Fruit fly (Drosophila melanogaster) whole organism, adult: Measurements from ENCODE around the gene Cpr78E.

Experiments
- CG12768 ChIP-seq: fragments of 200-800 bp; sonication (Bioruptor generic); optimal IDR thresholded peaks from 2 replicates; lab custom pipeline; 2017; ENCODE audit warnings: missing biosample characterization, missing genetic modification characterization, mild to moderate bottlenecking, moderate library complexity, missing genetic modification reagents
- CG33017 ChIP-seq: fragments of 200-800 bp; sonication (Bioruptor generic); optimal IDR thresholded peaks from 2 replicates; lab custom pipeline; 2018; ENCODE audit warnings: missing biosample characterization, mild to moderate bottlenecking, missing genetic modification characterization, moderate library complexity
- CG5204 ChIP-seq: fragments of 200-800 bp; sonication (Bioruptor generic); optimal IDR thresholded peaks from 2 replicates; lab custom pipeline; 2016; ENCODE audit warnings: missing biosample characterization, missing genetic modification characterization
- CG7101 ChIP-seq: fragments of 200-800 bp; sonication (Bioruptor generic); optimal IDR thresholded peaks from 2 replicates; lab custom pipeline; 2018; ENCODE audit warnings: missing biosample characterization, mild to moderate bottlenecking, missing genetic modification characterization, moderate library complexity
- tj ChIP-seq: fragments of 200-800 bp; sonication (Bioruptor generic); optimal IDR thresholded peaks from 3 replicates; lab custom pipeline; 2017; ENCODE audit warnings: missing biosample characterization, mild to moderate bottlenecking, missing genetic modification characterization, moderate library complexity

DNA sequence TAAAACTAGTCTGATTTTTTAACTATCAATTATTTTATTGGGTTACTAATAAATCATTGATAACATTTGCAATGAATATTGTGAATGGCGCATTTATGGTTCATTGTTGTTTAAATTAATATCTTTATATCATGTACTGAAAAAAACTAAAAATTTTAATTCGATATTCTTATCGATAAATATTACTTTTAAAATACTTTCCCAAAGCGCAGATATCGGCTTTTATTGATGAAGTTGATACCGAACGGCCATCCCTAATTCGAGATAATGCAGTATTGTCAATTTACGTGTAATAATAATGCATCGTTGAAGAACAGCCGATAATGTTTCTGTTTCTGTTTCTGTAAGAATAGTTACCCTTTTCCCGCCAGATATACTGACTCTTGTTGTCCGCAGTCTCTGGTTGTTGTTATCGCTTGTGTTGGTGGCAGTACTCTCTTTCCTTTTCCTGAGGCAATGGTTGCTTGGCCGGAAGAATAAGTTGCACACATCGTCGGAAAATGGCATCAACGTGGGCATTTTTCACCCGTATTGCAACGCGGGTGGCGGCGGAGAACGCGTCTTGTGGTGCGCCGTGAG is 40.7 kb downstream of the Cpr78E start:
- peak; percentile 10 for TF ChIP-seq tj (GFP tag; lab: Kevin White, UChicago)
- no peak for TF ChIP-seq CG5204 (GFP tag; lab: Kevin White, UChicago)
- TF ChIP-seq CG12768, result no peak
- no peak for TF ChIP-seq CG33017 (tag; lab: Kevin White, UChicago)
- no peak for TF ChIP-seq CG7101
